Fruit fly (Drosophila melanogaster) whole organism, embryonic: ENCODE measurements around the gene Ir31a.
A peak's percentile ranks its signal among the peaks of the same experiment; 100 is the strongest.

Experiments used
- Atf3 ChIP-seq: fragments of 200-800 bp; sonication (Bioruptor generic); optimal IDR thresholded peaks from 3 replicates; lab custom pipeline; 2016; ENCODE audit warnings: missing biosample characterization, missing genetic modification characterization
- CG10565 ChIP-seq: fragments of 200-800 bp; sonication (Bioruptor generic); optimal IDR thresholded peaks from 3 replicates; lab custom pipeline; 2016; ENCODE audit warnings: missing biosample characterization, mild to moderate bottlenecking, missing genetic modification characterization
- CG11723 ChIP-seq: fragments of 200-800 bp; sonication (Bioruptor generic); optimal IDR thresholded peaks from 2 replicates; lab custom pipeline; 2017; ENCODE audit warnings: missing biosample characterization, mild to moderate bottlenecking, missing genetic modification characterization
- CG13296 ChIP-seq: fragments of 200-800 bp; sonication (Bioruptor generic); optimal IDR thresholded peaks from 3 replicates; lab custom pipeline; 2018; ENCODE audit warnings: missing biosample characterization, mild to moderate bottlenecking, missing genetic modification characterization
- CG13424 ChIP-seq: fragments of 200-800 bp; sonication (Bioruptor generic); optimal IDR thresholded peaks from 2 replicates; lab custom pipeline; 2019; ENCODE audit warnings: missing biosample characterization, mild to moderate bottlenecking, missing genetic modification characterization, moderate library complexity
- CG14050 ChIP-seq: fragments of 200-800 bp; sonication (Bioruptor generic); IDR thresholded peaks from 3 replicates; pipeline ENCODE4 v1.3.6; 2022; ENCODE audit warnings: missing biosample characterization, missing genetic modification characterization
- CG17912 ChIP-seq: fragments of 200-800 bp; sonication (Bioruptor generic); optimal IDR thresholded peaks from 2 replicates; lab custom pipeline; 2018; ENCODE audit warnings: missing biosample characterization, mild to moderate bottlenecking, missing genetic modification characterization
- CG2120 ChIP-seq: fragments of 200-800 bp; sonication (Bioruptor generic); optimal IDR thresholded peaks from 3 replicates; lab custom pipeline; 2016; ENCODE audit warnings: missing biosample characterization, missing genetic modification characterization
- CG33213 ChIP-seq: fragments of 200-800 bp; sonication (Bioruptor generic); optimal IDR thresholded peaks from 3 replicates; lab custom pipeline; 2016; ENCODE audit warnings: missing biosample characterization, missing genetic modification characterization
- CG33557 ChIP-seq: fragments of 200-800 bp; sonication (Bioruptor generic); optimal IDR thresholded peaks from 2 replicates; lab custom pipeline; 2019; ENCODE audit warnings: missing biosample characterization, mild to moderate bottlenecking, missing genetic modification characterization, moderate library complexity
- CG3407 ChIP-seq: fragments of 200-800 bp; sonication (Bioruptor generic); optimal IDR thresholded peaks from 2 replicates; lab custom pipeline; 2018; ENCODE audit warnings: missing biosample characterization, mild to moderate bottlenecking, missing genetic modification characterization
- CG3838 ChIP-seq: fragments of 200-800 bp; sonication (Bioruptor generic); optimal IDR thresholded peaks from 3 replicates; lab custom pipeline; 2016; ENCODE audit warnings: missing biosample characterization, missing genetic modification characterization
- CG4820 ChIP-seq: fragments of 200-800 bp; sonication (Bioruptor generic); optimal IDR thresholded peaks from 3 replicates; lab custom pipeline; 2016; ENCODE audit warnings: missing biosample characterization, missing genetic modification characterization
- CG6654 ChIP-seq: fragments of 200-800 bp; sonication (Bioruptor generic); optimal IDR thresholded peaks from 2 replicates; lab custom pipeline; 2017; ENCODE audit warnings: missing biosample characterization, mild to moderate bottlenecking, missing genetic modification characterization
- CG7963 ChIP-seq: fragments of 200-800 bp; sonication (Bioruptor generic); IDR thresholded peaks from 3 replicates; pipeline ENCODE4 v1.3.6; 2022; ENCODE audit warnings: missing biosample characterization, missing genetic modification characterization; ENCODE audit not compliant: partially characterized antibody
- CG8359 ChIP-seq: fragments of 200-800 bp; sonication (Bioruptor generic); optimal IDR thresholded peaks from 2 replicates; lab custom pipeline; 2017; ENCODE audit warnings: missing biosample characterization, mild to moderate bottlenecking, missing genetic modification characterization, borderline replicate concordance
- CG8924 ChIP-seq: fragments of 200-800 bp; optimal IDR thresholded peaks from 3 replicates; lab custom pipeline; 2019; ENCODE audit warnings: missing biosample characterization, mild to moderate bottlenecking, missing genetic modification characterization, moderate library complexity
- CG9215 ChIP-seq: fragments of 200-800 bp; sonication (Bioruptor generic); IDR thresholded peaks from 2 replicates; pipeline ENCODE4 v1.3.6; 2022; ENCODE audit warnings: missing biosample characterization, missing genetic modification characterization
- CHES-1-like ChIP-seq: fragments of 200-800 bp; sonication (Bioruptor generic); optimal IDR thresholded peaks from 2 replicates; lab custom pipeline; 2016; ENCODE audit warnings: missing biosample characterization, missing genetic modification characterization
- Elba2 ChIP-seq: fragments of 200-800 bp; sonication (Bioruptor generic); optimal IDR thresholded peaks from 3 replicates; lab custom pipeline; 2016; ENCODE audit warnings: missing biosample characterization, missing genetic modification characterization
- Fer2 ChIP-seq: fragments of 200-800 bp; sonication (Bioruptor generic); optimal IDR thresholded peaks from 2 replicates; lab custom pipeline; 2018; ENCODE audit warnings: missing biosample characterization, mild to moderate bottlenecking, missing genetic modification characterization, moderate library complexity
- Fer3 ChIP-seq: fragments of 200-800 bp; sonication (Bioruptor generic); optimal IDR thresholded peaks from 2 replicates; lab custom pipeline; 2018; ENCODE audit warnings: missing biosample characterization, mild to moderate bottlenecking, missing genetic modification characterization, moderate library complexity
- GATAe ChIP-seq: fragments of 200-800 bp; sonication (Bioruptor generic); conservative IDR thresholded peaks from 2 replicates; pipeline ENCODE4 v1.3.6; 2022; ENCODE audit warnings: missing biosample characterization, missing genetic modification characterization
- H15 ChIP-seq: fragments of 200-800 bp; sonication (Bioruptor generic); IDR thresholded peaks from 3 replicates; pipeline ENCODE4 v1.3.6; 2022; ENCODE audit warnings: missing biosample characterization, missing genetic modification characterization
- Hey ChIP-seq: fragments of 200-800 bp; sonication (Bioruptor generic); optimal IDR thresholded peaks from 3 replicates; lab custom pipeline; 2018; ENCODE audit warnings: missing biosample characterization, mild to moderate bottlenecking, missing genetic modification characterization
- Mad ChIP-seq: fragments of 200-800 bp; sonication (Bioruptor generic); optimal IDR thresholded peaks from 2 replicates; lab custom pipeline; 2016; ENCODE audit warnings: missing biosample characterization, missing genetic modification characterization
- Mrtf ChIP-seq: fragments of 200-800 bp; sonication (Bioruptor generic); IDR thresholded peaks from 3 replicates; pipeline ENCODE4 v1.3.6; 2022; ENCODE audit warnings: missing biosample characterization, missing genetic modification characterization
- Nf-YA ChIP-seq: fragments of 200-800 bp; sonication (Bioruptor generic); IDR thresholded peaks from 2 replicates; pipeline ENCODE4 v1.3.6; 2022; ENCODE audit warnings: missing biosample characterization, missing genetic modification characterization
- Opbp ChIP-seq: fragments of 200-800 bp; sonication (Bioruptor generic); IDR thresholded peaks from 3 replicates; pipeline ENCODE4 v1.3.6; 2022; ENCODE audit warnings: missing biosample characterization, missing genetic modification characterization; ENCODE audit not compliant: partially characterized antibody
- Six4 ChIP-seq: fragments of 200-800 bp; sonication (Bioruptor generic); optimal IDR thresholded peaks from 2 replicates; lab custom pipeline; 2016; ENCODE audit warnings: missing biosample characterization, missing genetic modification characterization
- Sox100B ChIP-seq: fragments of 200-800 bp; sonication (Bioruptor generic); optimal IDR thresholded peaks from 3 replicates; lab custom pipeline; 2018; ENCODE audit warnings: missing biosample characterization, mild to moderate bottlenecking, missing genetic modification characterization
- Spps ChIP-seq: fragments of 200-800 bp; sonication (Bioruptor generic); optimal IDR thresholded peaks from 2 replicates; lab custom pipeline; 2018; ENCODE audit warnings: missing biosample characterization, mild to moderate bottlenecking, missing genetic modification characterization
- TFAM ChIP-seq: fragments of 200-800 bp; sonication (Bioruptor generic); optimal IDR thresholded peaks from 2 replicates; lab custom pipeline; 2017; ENCODE audit warnings: missing biosample characterization, missing genetic modification characterization, inconsistent platforms
- ap ChIP-seq: fragments of 200-800 bp; sonication (Bioruptor generic); IDR thresholded peaks from 2 replicates; pipeline ENCODE4 v1.3.6; 2022; ENCODE audit warnings: missing biosample characterization, missing genetic modification characterization
- cad ChIP-seq: fragments of >200 bp; optimal IDR thresholded peaks from 2 replicates; lab custom pipeline; 2017; ENCODE audit warnings: missing biosample characterization, missing genetic modification characterization
- crol ChIP-seq: fragments of 200-800 bp; sonication (Bioruptor generic); IDR thresholded peaks from 2 replicates; pipeline ENCODE4 v1.3.6; 2022; ENCODE audit warnings: missing biosample characterization, missing genetic modification characterization
- crp ChIP-seq, 2 experiments: fragments of 200-800 bp; sonication (Bioruptor generic); optimal IDR thresholded peaks; 2 replicates in 1 of 2; 3 replicates in 1 of 2; lab custom pipeline; 2017; ENCODE audit warnings: missing biosample characterization in 2 of 2, missing genetic modification characterization in 2 of 2, mild to moderate bottlenecking in 1 of 2, moderate library complexity in 1 of 2
- disco-r ChIP-seq: fragments of 200-800 bp; sonication (Bioruptor generic); optimal IDR thresholded peaks from 2 replicates; lab custom pipeline; 2016; ENCODE audit warnings: missing biosample characterization, missing genetic modification characterization
- esg ChIP-seq: fragments of 200-800 bp; sonication (Bioruptor generic); conservative IDR thresholded peaks from 2 replicates; pipeline ENCODE4 v1.3.6; 2022; ENCODE audit warnings: missing biosample characterization, missing genetic modification characterization
- eyg ChIP-seq: fragments of 200-800 bp; sonication (Bioruptor generic); optimal IDR thresholded peaks from 3 replicates; lab custom pipeline; 2016; ENCODE audit warnings: missing biosample characterization, missing genetic modification characterization
- fd96Cb ChIP-seq: fragments of 200-800 bp; sonication (Bioruptor generic); optimal IDR thresholded peaks from 2 replicates; lab custom pipeline; 2018; ENCODE audit warnings: missing biosample characterization, mild to moderate bottlenecking, missing genetic modification characterization, moderate library complexity
- gce ChIP-seq: fragments of 200-800 bp; sonication (Bioruptor generic); IDR thresholded peaks from 3 replicates; pipeline ENCODE4 v1.3.6; 2022; ENCODE audit warnings: missing biosample characterization, missing genetic modification characterization
- gro ChIP-seq: fragments of 200-800 bp; sonication (Bioruptor generic); optimal IDR thresholded peaks from 2 replicates; lab custom pipeline; 2016; ENCODE audit warnings: missing biosample characterization, missing genetic modification characterization
- gsb ChIP-seq: fragments of 200-800 bp; sonication (Bioruptor generic); IDR thresholded peaks from 2 replicates; pipeline ENCODE4 v1.3.6; 2022; ENCODE audit warnings: missing biosample characterization, missing genetic modification characterization
- insv ChIP-seq, 2 experiments: fragments of 200-800 bp; sonication (Bioruptor generic); optimal IDR thresholded peaks; 3 replicates each; lab custom pipeline; 2016 to 2018; ENCODE audit warnings: missing biosample characterization in 2 of 2, missing genetic modification characterization in 2 of 2
- psq ChIP-seq: fragments of 200-800 bp; sonication (Bioruptor generic); optimal IDR thresholded peaks from 2 replicates; lab custom pipeline; 2017; ENCODE audit warnings: missing biosample characterization, missing genetic modification characterization
- pum ChIP-seq: fragments of 200-800 bp; sonication (Bioruptor generic); optimal IDR thresholded peaks from 2 replicates; lab custom pipeline; 2016; ENCODE audit warnings: missing biosample characterization, missing genetic modification characterization
- ssp ChIP-seq: fragments of 200-800 bp; sonication (Bioruptor generic); IDR thresholded peaks from 2 replicates; pipeline ENCODE4 v1.3.6; 2022; ENCODE audit warnings: missing biosample characterization, missing genetic modification characterization
- tgo ChIP-seq: fragments of 200-800 bp; sonication (Bioruptor generic); IDR thresholded peaks from 3 replicates; pipeline ENCODE4 v1.3.6; 2022; ENCODE audit warnings: missing biosample characterization, missing genetic modification characterization
- tll ChIP-seq, 2 experiments: fragments of 200-800 bp in 1 of 2; fragments of >200 bp in 1 of 2; sonication (Bioruptor generic) in 1 of 2; optimal IDR thresholded peaks; 2 replicates each; lab custom pipeline; 2017 to 2019; ENCODE audit warnings: missing biosample characterization in 2 of 2, missing genetic modification characterization in 2 of 2, mild to moderate bottlenecking in 1 of 2, moderate library complexity in 1 of 2
- usp ChIP-seq: fragments of >200 bp; optimal IDR thresholded peaks from 2 replicates; lab custom pipeline; 2017; ENCODE audit warnings: missing biosample characterization, missing genetic modification characterization

The Ir31a gene

DNA sequence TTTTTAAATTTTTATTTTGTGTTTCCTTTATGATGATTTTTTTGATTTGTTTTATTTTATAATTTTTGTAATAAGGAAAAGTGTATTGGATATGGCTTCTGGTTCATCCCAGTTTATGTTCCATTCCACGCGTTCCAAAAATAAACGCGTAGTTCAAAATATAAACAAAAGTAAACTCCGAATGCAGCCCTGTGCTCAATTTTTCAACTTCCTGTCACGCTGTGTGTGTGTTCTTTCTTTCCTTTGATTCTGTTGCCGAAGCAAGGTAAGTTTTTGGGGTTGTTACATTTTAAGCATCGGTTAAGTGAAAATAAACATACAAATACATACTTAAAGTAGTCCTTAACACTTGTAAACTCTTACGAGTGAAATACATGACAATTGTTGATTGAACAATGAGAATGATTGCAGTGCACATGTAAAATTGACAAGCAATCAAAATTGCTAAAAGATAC lies 2.8 kb downstream of the Ir31a start, which contains the start of the genes Ip259 and RpS27A (continued):
- TF ChIP-seq CG2120 (GFP tag; lab: Kevin White, UChicago), result peak; percentile 56
- TF ChIP-seq CG13296, result peak; percentile 79
- peak; percentile 61 for TF ChIP-seq CG8924 (tag; lab: Kevin White, UChicago)
- TF ChIP-seq ap (GFP tag; lab: Robert Waterston, UW), result no peak; the same call in 1 of the 2 replicates
- peak; percentile 27 for TF ChIP-seq psq
- no peak for TF ChIP-seq CG3838 (GFP tag; lab: Kevin White, UChicago)
- peak in 1 of 2 experiments; percentile 62 for TF ChIP-seq insv (GFP tag; optimal IDR thresholded peaks at IDR 0.05; lab: Kevin White, UChicago)
- TF ChIP-seq Mad (GFP tag; lab: Kevin White, UChicago), result peak; percentile 46
- TF ChIP-seq Hey (tag; lab: Kevin White, UChicago), result no peak
- TF ChIP-seq esg (GFP tag; lab: Robert Waterston, UW), result peak; percentile 31; the same call in 1 of the 2 replicates
- TF ChIP-seq Fer2 (tag; lab: Kevin White, UChicago), result peak; percentile 62
- TF ChIP-seq disco-r (GFP tag; lab: Kevin White, UChicago), result peak; percentile 43
- peak; percentile 70 for TF ChIP-seq CG3407 (GFP tag; lab: Kevin White, UChicago)
- no peak; the same call in 1 of the 3 replicates for TF ChIP-seq Mrtf (GFP tag; lab: Robert Waterston, UW)
- peak; percentile 60 for TF ChIP-seq CG8359 (GFP tag; lab: Kevin White, UChicago)
- peak; percentile 80 for TF ChIP-seq CG17912 (GFP tag; lab: Kevin White, UChicago)
- peak; percentile 45 for TF ChIP-seq CG13424 (tag; lab: Kevin White, UChicago)
- no peak for TF ChIP-seq CG9215 (GFP tag; lab: Robert Waterston, UW)
- TF ChIP-seq cad, result no peak
- TF ChIP-seq fd96Cb (tag; lab: Kevin White, UChicago), result peak; percentile 42
- TF ChIP-seq GATAe, result no peak
- no peak for TF ChIP-seq CG7963 (GFP tag; lab: Robert Waterston, UW)
- TF ChIP-seq gro (GFP tag; lab: Kevin White, UChicago), result peak; percentile 61
- TF ChIP-seq Atf3 (GFP tag; lab: Kevin White, UChicago), result peak; percentile 61
- peak; percentile 98 for TF ChIP-seq CG11723
- peak; percentile 21 for TF ChIP-seq Spps (tag; lab: Kevin White, UChicago)
- TF ChIP-seq Opbp (GFP tag; lab: Robert Waterston, UW), result no peak; the same call in 2 of the 3 replicates
- TF ChIP-seq H15, result peak; percentile 71
- peak; percentile 66 for TF ChIP-seq Sox100B
- no peak for TF ChIP-seq CG10565
- peak; percentile 45 for TF ChIP-seq CG4820
- no peak for TF ChIP-seq Elba2
- peak; percentile 7 for TF ChIP-seq Six4 (GFP tag; lab: Kevin White, UChicago)
- TF ChIP-seq CHES-1-like (GFP tag; lab: Kevin White, UChicago), result peak; percentile 48
- peak; percentile 83; the same call in 2 of the 3 replicates for TF ChIP-seq gce
- TF ChIP-seq CG14050, result peak; percentile 71
- peak in 1 of 2 experiments; percentile 47 for TF ChIP-seq crp (GFP tag; optimal IDR thresholded peaks at IDR 0.05; lab: Kevin White, UChicago)
- no peak for TF ChIP-seq usp (GFP tag; lab: Kevin White, UChicago)
- TF ChIP-seq ssp (GFP tag; lab: Robert Waterston, UW), result peak; percentile 96
- peak; percentile 88 for TF ChIP-seq CG33213 (GFP tag; lab: Kevin White, UChicago)
- TF ChIP-seq pum (GFP tag; lab: Kevin White, UChicago), result peak; percentile 30
- peak; percentile 85 for TF ChIP-seq Fer3 (tag; lab: Kevin White, UChicago)
- TF ChIP-seq CG33557 (GFP tag; lab: Kevin White, UChicago), result peak; percentile 69
- TF ChIP-seq CG6654 (GFP tag; lab: Kevin White, UChicago), result peak; percentile 22
- TF ChIP-seq TFAM (GFP tag; lab: Kevin White, UChicago), result no peak
- peak; percentile 67 for TF ChIP-seq Nf-YA (GFP tag; lab: Robert Waterston, UW)
- no peak for TF ChIP-seq crol (GFP tag; lab: Robert Waterston, UW)
- TF ChIP-seq tll (GFP tag; optimal IDR thresholded peaks at IDR 0.05; lab: Kevin White, UChicago), result no peak
- peak; percentile 41 for TF ChIP-seq eyg (GFP tag; lab: Kevin White, UChicago)
- TF ChIP-seq gsb (GFP tag; lab: Robert Waterston, UW), result peak; percentile 40
- peak; percentile 55 for TF ChIP-seq tgo (GFP tag; lab: Robert Waterston, UW)
